Worm (Caenorhabditis elegans) whole organism, late embryonic: Measurements from ENCODE around the gene W09G12.9.

Experiments used
- ama-1 ChIP-seq: fragments of 150-350 bp; optimal IDR thresholded peaks from 2 replicates; lab custom pipeline; 2014
- ceh-22 ChIP-seq: sonication (generic microtip); optimal IDR thresholded peaks from 2 replicates; lab custom pipeline; 2017; ENCODE audit warnings: missing biosample characterization, missing genetic modification characterization
- dve-1 ChIP-seq: sonication (generic microtip); optimal IDR thresholded peaks from 2 replicates; lab custom pipeline; 2017; ENCODE audit warnings: antibody characterized with exemption, mild to moderate bottlenecking, missing genetic modification characterization, missing compliant biosample characterization
- hlh-30 ChIP-seq: sonication (generic microtip); optimal IDR thresholded peaks from 2 replicates; lab custom pipeline; 2017; ENCODE audit warnings: antibody characterized with exemption, missing genetic modification characterization, missing compliant biosample characterization; ENCODE audit not compliant: insufficient read depth
- nfya-1 ChIP-seq: sonication (generic microtip); optimal IDR thresholded peaks from 2 replicates; lab custom pipeline; 2017; ENCODE audit warnings: missing genetic modification characterization, mild to moderate bottlenecking, missing compliant biosample characterization, antibody characterized with exemption, moderate library complexity
- pag-3 ChIP-seq: sonication (generic microtip); optimal IDR thresholded peaks from 2 replicates; lab custom pipeline; 2016; ENCODE audit warnings: missing compliant biosample characterization, missing genetic modification characterization, borderline replicate concordance
- pha-2 ChIP-seq: sonication (generic microtip); optimal IDR thresholded peaks from 2 replicates; lab custom pipeline; 2017; ENCODE audit warnings: mild to moderate bottlenecking, missing genetic modification characterization, missing compliant biosample characterization
- pqm-1 ChIP-seq: sonication (generic microtip); optimal IDR thresholded peaks from 2 replicates; lab custom pipeline; 2016; ENCODE audit warnings: missing genetic modification characterization, missing compliant biosample characterization
- pros-1 ChIP-seq: fragments of 150-350 bp; optimal IDR thresholded peaks from 2 replicates; lab custom pipeline; 2014; ENCODE audit warnings: missing biosample characterization, missing genetic modification reagents, missing genetic modification characterization
- tbx-7 ChIP-seq: sonication (generic microtip); optimal IDR thresholded peaks from 2 replicates; lab custom pipeline; 2016; ENCODE audit warnings: missing genotype, missing genetic modification characterization, missing compliant biosample characterization
- ttx-3 ChIP-seq: sonication (generic microtip); optimal IDR thresholded peaks from 2 replicates; lab custom pipeline; 2016; ENCODE audit warnings: missing genetic modification reagents, missing genetic modification characterization, missing compliant biosample characterization

- TF ChIP-seq nfya-1 (no peak), pqm-1 (tag; lab: Kevin White, UChicago) (no peak), tbx-7 (tag; lab: Kevin White, UChicago) (no peak), pros-1 (tag; lab: Kevin White, UChicago) (no peak), pag-3 (no peak), ama-1 (lab: Kevin White, UChicago) (no peak), ttx-3 (no peak), hlh-30 (tag; lab: Kevin White, UChicago) (peak; percentile 34), pha-2 (tag; lab: Kevin White, UChicago) (no peak), ceh-22 (tag; lab: Kevin White, UChicago) (no peak), dve-1 (no peak)
Measured at ce11 chrIV:1213192-1213591, 3.2 kb upstream of the W09G12.9 start.
